Worm (Caenorhabditis elegans): ENCODE results near the gene K03A1.4.
A peak's percentile ranks its signal among the peaks of the same experiment; 100 is the strongest.

The K03A1.4 gene

ce11 chrX:7260327-7261019 lies 38.1 kb downstream of the K03A1.4 start, which contains the start of gene lact-1:
Gene lact-1, minus strand, starts transcription at chrX:7260377.
- no peak for TF ChIP-seq bed-3 (GFP tag; optimal IDR thresholded peaks at IDR 0.05)
- TF ChIP-seq lsy-2 (tag; optimal IDR thresholded peaks at IDR 0.05), result no peak
- TF ChIP-seq drap-1 (GFP tag; optimal IDR thresholded peaks at IDR 0.05), result no peak
- no peak for TF ChIP-seq flh-1 (GFP tag; optimal IDR thresholded peaks at IDR 0.05)
- no peak for TF ChIP-seq hlh-1 (tag; optimal IDR thresholded peaks at IDR 0.05)
- TF ChIP-seq sem-2 (GFP tag; optimal IDR thresholded peaks at IDR 0.05), result no peak
- no peak for TF ChIP-seq cnd-1 (tag; optimal IDR thresholded peaks at IDR 0.05)
- no peak for TF ChIP-seq lin-32 (GFP tag; optimal IDR thresholded peaks at IDR 0.05)
- no peak for TF ChIP-seq nhr-28 (tag; optimal IDR thresholded peaks at IDR 0.05)
- TF ChIP-seq unc-62 (GFP tag; optimal IDR thresholded peaks at IDR 0.05), result no peak
- TF ChIP-seq lin-13 (tag; optimal IDR thresholded peaks at IDR 0.05), result no peak
- TF ChIP-seq mab-5 (tag; optimal IDR thresholded peaks at IDR 0.05), result no peak

- TF ChIP-seq ham-2 (GFP tag; optimal IDR thresholded peaks at IDR 0.05), result no peak
- TF ChIP-seq M03D4.4 (tag; optimal IDR thresholded peaks at IDR 0.05), result no peak
- no peak for TF ChIP-seq lsy-2 (tag; optimal IDR thresholded peaks at IDR 0.05)
- TF ChIP-seq nhr-237 (tag; optimal IDR thresholded peaks at IDR 0.05), result no peak
- no peak for TF ChIP-seq mep-1 (tag; optimal IDR thresholded peaks at IDR 0.05)
- TF ChIP-seq elt-1 (tag; optimal IDR thresholded peaks at IDR 0.05; ENCODE audit: borderline replicate concordance, insufficient read depth), result no peak
- no peak for TF ChIP-seq ztf-11 (tag; optimal IDR thresholded peaks at IDR 0.05)
Observed at ce11 chrX:7256891-7257290, 41.7 kb downstream of the K03A1.4 start, which contains the start of gene F46H5.5. Gene F46H5.5, minus strand, starts transcription at chrX:7256991.

ce11 chrX:7254558-7254957 lies 44.0 kb downstream of the K03A1.4 start, which contains the start of gene F46H5.4:
Gene F46H5.4, minus strand, starts transcription at chrX:7254610.
- TF ChIP-seq snpc-4 (tag; optimal IDR thresholded peaks at IDR 0.05) (no peak), lin-13 (tag; optimal IDR thresholded peaks at IDR 0.05) (no peak), ces-1 (GFP tag; optimal IDR thresholded peaks at IDR 0.05) (peak; percentile 39), ceh-43 (GFP tag; optimal IDR thresholded peaks at IDR 0.05) (no peak), ztf-11 (tag; optimal IDR thresholded peaks at IDR 0.05) (peak; percentile 1), tbx-8 (GFP tag; optimal IDR thresholded peaks at IDR 0.05) (no peak), hlh-1 (tag; optimal IDR thresholded peaks at IDR 0.05) (no peak), drap-1 (GFP tag; optimal IDR thresholded peaks at IDR 0.05) (no peak), unc-120 (tag; optimal IDR thresholded peaks at IDR 0.05; ENCODE audit: poor library complexity, severe bottlenecking) (no peak), lin-32 (GFP tag; optimal IDR thresholded peaks at IDR 0.05) (no peak), flh-1 (GFP tag; optimal IDR thresholded peaks at IDR 0.05) (no peak), nhr-28 (tag; optimal IDR thresholded peaks at IDR 0.05) (no peak), mls-2 (tag; optimal IDR thresholded peaks at IDR 0.05) (no peak), nhr-2 (tag; optimal IDR thresholded peaks at IDR 0.05) (peak; percentile 24), ceh-83 (GFP tag; optimal IDR thresholded peaks at IDR 0.05) (no peak), M03D4.4 (tag; optimal IDR thresholded peaks at IDR 0.05) (no peak), nhr-12 (tag; optimal IDR thresholded peaks at IDR 0.05) (no peak), mab-5 (tag; optimal IDR thresholded peaks at IDR 0.05) (no peak), sem-2 (GFP tag; optimal IDR thresholded peaks at IDR 0.05) (no peak), ceh-39 (tag; optimal IDR thresholded peaks at IDR 0.05) (no peak), zip-8 (tag; optimal IDR thresholded peaks at IDR 0.05) (no peak), pha-4 (tag; optimal IDR thresholded peaks at IDR 0.05) (peak; percentile 7), mep-1 (tag; optimal IDR thresholded peaks at IDR 0.05) (peak; percentile 33), elt-3 (tag; optimal IDR thresholded peaks at IDR 0.05) (no peak), lsy-2 (tag; optimal IDR thresholded peaks at IDR 0.05) (no peak), blmp-1 (tag; optimal IDR thresholded peaks at IDR 0.05) (no peak), nhr-76 (tag; optimal IDR thresholded peaks at IDR 0.05) (no peak)
